Fruit fly (Drosophila melanogaster) whole organism, embryonic: ENCODE measurements around the gene sti.
A peak's percentile ranks its signal among the peaks of the same experiment; 100 is the strongest.

Source experiments
- Aef1 ChIP-seq: fragments of 200-800 bp; sonication (Bioruptor generic); IDR thresholded peaks from 3 replicates; pipeline ENCODE4 v1.3.6; 2022; ENCODE audit warnings: missing biosample characterization, missing genetic modification characterization
- BEAF-32 ChIP-seq: fragments of 200-800 bp; sonication (Bioruptor generic); optimal IDR thresholded peaks from 3 replicates; lab custom pipeline; 2017; ENCODE audit warnings: missing biosample characterization, missing genetic modification characterization, mild to moderate bottlenecking, moderate library complexity, missing genetic modification reagents
- BtbVII ChIP-seq: fragments of 200-800 bp; sonication (Bioruptor generic); optimal IDR thresholded peaks from 3 replicates; lab custom pipeline; 2017; ENCODE audit warnings: missing biosample characterization, mild to moderate bottlenecking, missing genetic modification characterization
- CG10654 ChIP-seq: fragments of 200-800 bp; sonication (Bioruptor generic); optimal IDR thresholded peaks from 2 replicates; lab custom pipeline; 2016; ENCODE audit warnings: missing biosample characterization, missing genetic modification characterization
- CG11247 ChIP-seq: fragments of 200-800 bp; sonication (Bioruptor generic); IDR thresholded peaks from 2 replicates; pipeline ENCODE4 v1.3.6; 2022; ENCODE audit warnings: missing biosample characterization, missing genetic modification characterization
- CG11398 ChIP-seq: fragments of 200-800 bp; sonication (Bioruptor generic); optimal IDR thresholded peaks from 2 replicates; lab custom pipeline; 2016; ENCODE audit warnings: missing biosample characterization, missing genetic modification characterization
- CG11504 ChIP-seq: fragments of 200-800 bp; sonication (Bioruptor generic); optimal IDR thresholded peaks from 3 replicates; lab custom pipeline; 2019; ENCODE audit warnings: missing biosample characterization, mild to moderate bottlenecking, missing genetic modification characterization, moderate library complexity
- CG11695 ChIP-seq: fragments of 200-800 bp; sonication (Bioruptor generic); IDR thresholded peaks from 3 replicates; pipeline ENCODE4 v1.3.6; 2022; ENCODE audit warnings: missing biosample characterization, missing genetic modification characterization
- CG13287 ChIP-seq: fragments of 200-800 bp; sonication (Bioruptor generic); IDR thresholded peaks from 2 replicates; pipeline ENCODE4 v1.3.6; 2022; ENCODE audit warnings: missing biosample characterization, missing genetic modification characterization; ENCODE audit not compliant: partially characterized antibody
- CG14965 ChIP-seq: fragments of 200-800 bp; sonication (Bioruptor generic); optimal IDR thresholded peaks from 2 replicates; lab custom pipeline; 2016; ENCODE audit warnings: missing biosample characterization, missing genetic modification characterization, borderline replicate concordance
- CG15479 ChIP-seq: fragments of 200-800 bp; sonication (Bioruptor generic); optimal IDR thresholded peaks from 3 replicates; lab custom pipeline; 2019; ENCODE audit warnings: missing biosample characterization, mild to moderate bottlenecking, missing genetic modification characterization, moderate library complexity
- CG1603 ChIP-seq: fragments of 200-800 bp; sonication (Bioruptor generic); optimal IDR thresholded peaks from 2 replicates; lab custom pipeline; 2019; ENCODE audit warnings: missing biosample characterization, mild to moderate bottlenecking, missing genetic modification characterization, moderate library complexity
- CG1647 ChIP-seq: fragments of 200-800 bp; sonication (Bioruptor generic); optimal IDR thresholded peaks from 3 replicates; lab custom pipeline; 2016; ENCODE audit warnings: missing biosample characterization, missing genetic modification characterization
- CG16863 ChIP-seq: fragments of 200-800 bp; sonication (Bioruptor generic); optimal IDR thresholded peaks from 3 replicates; lab custom pipeline; 2016; ENCODE audit warnings: missing biosample characterization, missing genetic modification characterization
- CG18011 ChIP-seq: fragments of 200-800 bp; sonication (Bioruptor generic); optimal IDR thresholded peaks from 2 replicates; lab custom pipeline; 2017; ENCODE audit warnings: missing biosample characterization, missing genetic modification characterization, mild to moderate bottlenecking, moderate library complexity, missing genotype
- CG2129 ChIP-seq: fragments of 200-800 bp; sonication (Bioruptor generic); IDR thresholded peaks from 2 replicates; pipeline ENCODE4 v1.3.6; 2022; ENCODE audit warnings: missing biosample characterization, missing genetic modification characterization; ENCODE audit not compliant: partially characterized antibody
- CG32532 ChIP-seq: fragments of 200-800 bp; sonication (Bioruptor generic); IDR thresholded peaks from 2 replicates; pipeline ENCODE4 v1.3.6; 2022; ENCODE audit warnings: missing biosample characterization, missing genetic modification characterization
- CG4360 ChIP-seq: fragments of 200-800 bp; sonication (Bioruptor generic); IDR thresholded peaks from 2 replicates; pipeline ENCODE4 v1.3.6; 2022; ENCODE audit warnings: missing biosample characterization, missing genetic modification characterization
- CG43689 ChIP-seq: fragments of 200-800 bp; sonication (Bioruptor generic); IDR thresholded peaks from 2 replicates; pipeline ENCODE4 v1.3.6; 2022; ENCODE audit warnings: missing biosample characterization, missing genetic modification characterization
- CG4617 ChIP-seq: fragments of 200-800 bp; sonication (Bioruptor generic); optimal IDR thresholded peaks from 3 replicates; lab custom pipeline; 2016; ENCODE audit warnings: missing biosample characterization, missing genetic modification characterization, borderline replicate concordance
- CG6813 ChIP-seq: fragments of 200-800 bp; sonication (Bioruptor generic); optimal IDR thresholded peaks from 2 replicates; lab custom pipeline; 2017; ENCODE audit warnings: missing biosample characterization, missing genetic modification characterization, mild to moderate bottlenecking, moderate library complexity, missing genetic modification reagents
- CG7372 ChIP-seq: fragments of 200-800 bp; sonication (Bioruptor generic); IDR thresholded peaks from 2 replicates; pipeline ENCODE4 v1.3.6; 2022; ENCODE audit warnings: missing biosample characterization, missing genetic modification characterization
- CG7786 ChIP-seq: fragments of 200-800 bp; sonication (Bioruptor generic); optimal IDR thresholded peaks from 2 replicates; lab custom pipeline; 2016; ENCODE audit warnings: missing biosample characterization, missing genetic modification characterization
- CG7987 ChIP-seq: fragments of 200-800 bp; sonication (Bioruptor generic); optimal IDR thresholded peaks from 2 replicates; lab custom pipeline; 2018; ENCODE audit warnings: missing biosample characterization, mild to moderate bottlenecking, missing genetic modification characterization, moderate library complexity
- ERR ChIP-seq: fragments of 200-800 bp; sonication (Bioruptor generic); optimal IDR thresholded peaks from 2 replicates; lab custom pipeline; 2016; ENCODE audit warnings: missing biosample characterization, missing genetic modification characterization
- Eip74EF ChIP-seq, 2 experiments: fragments of 200-800 bp in 1 of 2; fragments of >200 bp in 1 of 2; sonication (Bioruptor generic) in 1 of 2; optimal IDR thresholded peaks; 2 replicates each; lab custom pipeline; 2017 to 2019; ENCODE audit warnings: missing biosample characterization in 2 of 2, missing genetic modification characterization in 2 of 2, mild to moderate bottlenecking in 1 of 2, moderate library complexity in 1 of 2
- Elba2 ChIP-seq: fragments of 200-800 bp; sonication (Bioruptor generic); optimal IDR thresholded peaks from 3 replicates; lab custom pipeline; 2016; ENCODE audit warnings: missing biosample characterization, missing genetic modification characterization
- HLH4C ChIP-seq: fragments of 200-800 bp; sonication (Bioruptor generic); IDR thresholded peaks from 3 replicates; pipeline ENCODE4 v1.3.6; 2022; ENCODE audit warnings: missing biosample characterization, missing genetic modification characterization; ENCODE audit not compliant: partially characterized antibody
- HLH54F ChIP-seq: fragments of 200-800 bp; sonication (Bioruptor generic); optimal IDR thresholded peaks from 3 replicates; lab custom pipeline; 2016; ENCODE audit warnings: missing biosample characterization, missing genetic modification characterization
- Hr51 ChIP-seq, 2 experiments: fragments of 200-800 bp; sonication (Bioruptor generic); optimal IDR thresholded peaks; 2 replicates in 1 of 2; 3 replicates in 1 of 2; lab custom pipeline; 2016 to 2018; ENCODE audit warnings: missing biosample characterization in 2 of 2, missing genetic modification characterization in 2 of 2, mild to moderate bottlenecking in 1 of 2, moderate library complexity in 1 of 2
- Hr78 ChIP-seq, 2 experiments: fragments of 200-800 bp in 1 of 2; fragments of >200 bp in 1 of 2; sonication (Bioruptor generic) in 1 of 2; optimal IDR thresholded peaks; 2 replicates each; lab custom pipeline; 2017 to 2019; ENCODE audit warnings: missing biosample characterization in 2 of 2, missing genetic modification characterization in 2 of 2, mild to moderate bottlenecking in 1 of 2, moderate library complexity in 1 of 2
- MESR4 ChIP-seq: fragments of 200-800 bp; sonication (Bioruptor generic); optimal IDR thresholded peaks from 2 replicates; lab custom pipeline; 2018; ENCODE audit warnings: missing biosample characterization, mild to moderate bottlenecking, missing genetic modification characterization, moderate library complexity
- Opbp ChIP-seq: fragments of 200-800 bp; sonication (Bioruptor generic); IDR thresholded peaks from 3 replicates; pipeline ENCODE4 v1.3.6; 2022; ENCODE audit warnings: missing biosample characterization, missing genetic modification characterization; ENCODE audit not compliant: partially characterized antibody
- Ravus ChIP-seq: fragments of 200-800 bp; sonication (Bioruptor generic); IDR thresholded peaks from 2 replicates; pipeline ENCODE4 v1.3.6; 2022; ENCODE audit warnings: missing biosample characterization, missing genetic modification characterization
- Taf1 ChIP-seq: fragments of 200-800 bp; sonication (Bioruptor generic); IDR thresholded peaks from 2 replicates; pipeline ENCODE4 v1.3.6; 2022; ENCODE audit warnings: missing biosample characterization, missing genetic modification characterization
- Usf ChIP-seq: fragments of 200-800 bp; sonication (Bioruptor generic); optimal IDR thresholded peaks from 2 replicates; lab custom pipeline; 2017; ENCODE audit warnings: missing genotype, missing biosample characterization, missing genetic modification characterization
- abd-A ChIP-seq: fragments of 200-800 bp; sonication (Bioruptor generic); optimal IDR thresholded peaks from 3 replicates; lab custom pipeline; 2019; ENCODE audit warnings: missing biosample characterization, mild to moderate bottlenecking, missing genetic modification characterization, moderate library complexity
- ash1 ChIP-seq: fragments of 200-800 bp; sonication (Bioruptor generic); optimal IDR thresholded peaks from 2 replicates; lab custom pipeline; 2018; ENCODE audit warnings: missing biosample characterization, mild to moderate bottlenecking, missing genetic modification characterization
- bbx ChIP-seq: fragments of 200-800 bp; sonication (Bioruptor generic); IDR thresholded peaks from 2 replicates; pipeline ENCODE4 v1.3.6; 2022; ENCODE audit warnings: missing biosample characterization, missing genetic modification characterization; ENCODE audit not compliant: partially characterized antibody
- chn ChIP-seq: fragments of 200-800 bp; sonication (Bioruptor generic); optimal IDR thresholded peaks from 2 replicates; lab custom pipeline; 2016; ENCODE audit warnings: missing biosample characterization, missing genetic modification characterization
- emc ChIP-seq: fragments of 200-800 bp; sonication (Bioruptor generic); optimal IDR thresholded peaks from 2 replicates; lab custom pipeline; 2016; ENCODE audit warnings: missing biosample characterization, missing genetic modification characterization
- fd102C ChIP-seq: fragments of 200-800 bp; sonication (Bioruptor generic); optimal IDR thresholded peaks from 2 replicates; lab custom pipeline; 2018; ENCODE audit warnings: missing biosample characterization, mild to moderate bottlenecking, missing genetic modification characterization, moderate library complexity
- ham ChIP-seq: fragments of 200-800 bp; sonication (Bioruptor generic); IDR thresholded peaks from 2 replicates; pipeline ENCODE4 v1.3.6; 2022; ENCODE audit warnings: missing biosample characterization, missing genetic modification characterization
- lab ChIP-seq: fragments of 200-800 bp; sonication (Bioruptor generic); optimal IDR thresholded peaks from 3 replicates; lab custom pipeline; 2017; ENCODE audit warnings: missing biosample characterization, missing genetic modification characterization, mild to moderate bottlenecking, moderate library complexity, missing genetic modification reagents
- nom ChIP-seq: fragments of 200-800 bp; sonication (Bioruptor generic); optimal IDR thresholded peaks from 2 replicates; lab custom pipeline; 2017; ENCODE audit warnings: missing biosample characterization, missing genetic modification characterization, mild to moderate bottlenecking, moderate library complexity, missing genetic modification reagents
- scrt ChIP-seq: fragments of 200-800 bp; sonication (Bioruptor generic); optimal IDR thresholded peaks from 2 replicates; lab custom pipeline; 2018; ENCODE audit warnings: missing biosample characterization, mild to moderate bottlenecking, missing genetic modification characterization, moderate library complexity
- sima ChIP-seq: fragments of 200-800 bp; sonication (Bioruptor generic); optimal IDR thresholded peaks from 2 replicates; lab custom pipeline; 2016; ENCODE audit warnings: missing biosample characterization, missing genetic modification characterization
- stc ChIP-seq: fragments of 200-800 bp; sonication (Bioruptor generic); IDR thresholded peaks from 2 replicates; pipeline ENCODE4 v1.3.6; 2022; ENCODE audit warnings: missing biosample characterization, missing genetic modification characterization
- sug ChIP-seq: fragments of 200-800 bp; optimal IDR thresholded peaks from 2 replicates; lab custom pipeline; 2019; ENCODE audit warnings: missing biosample characterization, mild to moderate bottlenecking, missing genetic modification characterization, moderate library complexity

The sti gene

DNA sequence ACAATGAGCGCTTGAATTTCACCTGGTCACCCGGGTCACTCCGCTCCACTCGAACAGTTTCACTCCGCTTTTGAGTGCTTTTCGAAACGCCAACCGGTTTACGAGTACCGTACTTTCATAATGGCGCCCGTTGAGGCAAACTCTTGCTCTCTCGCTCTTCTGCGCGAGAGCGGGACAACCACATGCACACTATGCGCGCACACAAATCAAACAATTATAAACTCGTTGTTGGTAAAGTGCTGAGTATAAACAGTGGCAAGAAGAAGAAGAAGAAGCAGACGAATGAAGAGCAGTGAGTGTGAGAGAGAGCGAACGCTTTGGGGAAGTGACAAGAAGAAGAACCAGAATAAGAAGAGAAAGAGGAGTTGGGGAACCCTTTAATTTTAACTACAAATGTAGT lies 46.6 kb downstream of the sti start, which contains the start of gene eyg (continued):
- TF ChIP-seq chn (GFP tag; lab: Kevin White, UChicago) (peak; percentile 4), CG7786 (GFP tag; lab: Kevin White, UChicago) (peak; percentile 5), CG11504 (tag; lab: Kevin White, UChicago) (no peak), CG15479 (GFP tag; lab: Kevin White, UChicago) (peak; percentile 18), Ravus (GFP tag; lab: Robert Waterston, UW) (no peak), Opbp (GFP tag; lab: Robert Waterston, UW) (peak; percentile 61; the same call in 1 of the 3 replicates), fd102C (peak; percentile 48), HLH54F (no peak), MESR4 (no peak), CG43689 (GFP tag; lab: Robert Waterston, UW) (no peak), CG4617 (GFP tag; lab: Kevin White, UChicago) (no peak), CG11247 (no peak), sug (tag; lab: Kevin White, UChicago) (peak; percentile 49), Elba2 (GFP tag; lab: Kevin White, UChicago) (no peak), CG6813 (no peak), lab (GFP tag; lab: Kevin White, UChicago) (no peak), CG4360 (GFP tag; lab: Robert Waterston, UW) (no peak), HLH4C (peak; percentile 36; the same call in 1 of the 3 replicates), CG7987 (peak; percentile 47), Taf1 (no peak), CG11695 (GFP tag; lab: Robert Waterston, UW) (0 out of 3 replicates have a peak, but pooled peaks have one; percentile 35), BtbVII (peak; percentile 8), ERR (GFP tag; lab: Kevin White, UChicago) (peak; percentile 14), sima (no peak), Usf (no peak), Aef1 (peak; percentile 86), CG16863 (peak; percentile 15), emc (no peak), ash1 (no peak), abd-A (tag; lab: Kevin White, UChicago) (no peak), CG32532 (GFP tag; lab: Robert Waterston, UW) (peak; percentile 44; the same call in 1 of the 2 replicates), Eip74EF (GFP tag; optimal IDR thresholded peaks at IDR 0.05; lab: Kevin White, UChicago) (no peak), ham (GFP tag; lab: Robert Waterston, UW) (no peak), CG1647 (GFP tag; lab: Kevin White, UChicago) (peak; percentile 2), CG1603 (no peak), Hr51 (GFP tag; optimal IDR thresholded peaks at IDR 0.05; lab: Kevin White, UChicago) (peak in 1 of 2 experiments; percentile 30), CG11398 (peak; percentile 21), nom (peak; percentile 5), stc (GFP tag; lab: Robert Waterston, UW) (no peak), scrt (GFP tag; lab: Kevin White, UChicago) (no peak), CG2129 (GFP tag; lab: Robert Waterston, UW) (no peak), bbx (GFP tag; lab: Robert Waterston, UW) (peak; percentile 81), CG13287 (GFP tag; lab: Robert Waterston, UW) (peak; percentile 46), CG14965 (GFP tag; lab: Kevin White, UChicago) (no peak), CG18011 (GFP tag; lab: Kevin White, UChicago) (no peak), BEAF-32 (no peak), CG7372 (GFP tag; lab: Robert Waterston, UW) (no peak), Hr78 (GFP tag; optimal IDR thresholded peaks at IDR 0.05; lab: Kevin White, UChicago) (no peak), CG10654 (GFP tag; lab: Kevin White, UChicago) (peak; percentile 30)
